Worm (Caenorhabditis elegans) whole organism, midembryonic: Measurements from ENCODE around the gene sip-1.

ENCODE experiments used
- T22C8.4 ChIP-seq: fragments of 200-800 bp; sonication (Bioruptor generic); IDR thresholded peaks from 2 replicates; pipeline ENCODE4 v1.3.6; 2022; ENCODE audit warnings: missing genetic modification characterization, missing compliant biosample characterization
- cog-1 ChIP-seq: sonication (generic microtip); optimal IDR thresholded peaks from 2 replicates; lab custom pipeline; 2016; ENCODE audit warnings: missing genetic modification characterization, missing compliant biosample characterization
- flt-1 ChIP-seq: fragments of 200-800 bp; sonication (Bioruptor generic); IDR thresholded peaks from 2 replicates; pipeline ENCODE4 v1.3.6; 2022; ENCODE audit warnings: missing genetic modification characterization, missing compliant biosample characterization
- klf-2 ChIP-seq: fragments of 200-800 bp; sonication (Bioruptor generic); conservative IDR thresholded peaks from 2 replicates; pipeline ENCODE4 v1.3.6; 2022; ENCODE audit warnings: missing genetic modification reagents, missing genetic modification characterization, missing compliant biosample characterization
- med-1 ChIP-seq: sonication (generic microtip); optimal IDR thresholded peaks from 2 replicates; lab custom pipeline; 2017; ENCODE audit warnings: missing genetic modification characterization, mild to moderate bottlenecking, missing compliant biosample characterization, antibody characterized with exemption, missing genetic modification reagents; ENCODE audit not compliant: insufficient read depth
- ref-1 ChIP-seq: fragments of 200-800 bp; sonication (Bioruptor generic); conservative IDR thresholded peaks from 2 replicates; pipeline ENCODE4 v1.3.6; 2022; ENCODE audit warnings: missing genetic modification reagents, missing genetic modification characterization, missing compliant biosample characterization
- tab-1 ChIP-seq: fragments of 200-800 bp; sonication (Bioruptor generic); IDR thresholded peaks from 2 replicates; pipeline ENCODE4 v1.3.6; 2022; ENCODE audit warnings: missing genetic modification characterization, missing compliant biosample characterization
- ztf-23 ChIP-seq: fragments of 200-800 bp; sonication (Bioruptor generic); IDR thresholded peaks from 2 replicates; pipeline ENCODE4 v1.3.6; 2022; ENCODE audit warnings: missing genetic modification reagents, missing genetic modification characterization, missing compliant biosample characterization

DNA sequence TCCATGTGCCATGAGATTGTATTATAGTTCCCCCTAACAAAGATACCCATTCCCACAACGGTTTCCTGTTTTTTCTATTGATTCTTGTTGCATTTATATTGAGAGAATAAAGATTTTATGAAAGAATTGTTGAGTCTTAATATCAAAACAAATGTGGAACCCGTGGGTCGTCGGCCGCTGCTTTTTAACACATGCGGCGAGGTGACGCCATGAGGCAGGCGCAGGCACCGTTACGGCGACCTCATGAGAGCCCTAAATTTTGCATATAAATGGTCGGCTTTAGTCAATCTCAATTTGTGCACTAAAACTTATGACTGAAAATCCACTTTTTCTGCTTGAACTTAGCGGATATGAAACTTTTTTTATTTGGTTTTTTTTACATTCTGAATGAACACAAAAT lies 31.0 kb upstream of the sip-1 start:
- TF ChIP-seq tab-1 (GFP tag; lab: Robert Waterston, UW): no peak
- no peak for TF ChIP-seq flt-1
- TF ChIP-seq cog-1 (tag; lab: Kevin White, UChicago): no peak
- TF ChIP-seq ztf-23 (GFP tag; lab: Robert Waterston, UW): no peak
- TF ChIP-seq klf-2 (GFP tag; lab: Robert Waterston, UW): no peak
- no peak for TF ChIP-seq T22C8.4 (GFP tag; lab: Robert Waterston, UW)
- no peak for TF ChIP-seq med-1 (GFP tag; lab: Kevin White, UChicago)
- TF ChIP-seq ref-1 (GFP tag; lab: Robert Waterston, UW): no peak
